Fruit fly (Drosophila melanogaster): ENCODE results near the gene Srrm1.

Srrm1 gene

dm6 chr3L:13015195-13015822 lies 21.3 kb upstream of the Srrm1 start, which contains the start of gene MICAL-like (continued):
- TF ChIP-seq oc (tag; optimal IDR thresholded peaks at IDR 0.05) (no peak), PHDP (tag; optimal IDR thresholded peaks at IDR 0.05) (no peak), CG10209 (GFP tag; optimal IDR thresholded peaks at IDR 0.05) (no peak), slp2 (GFP tag; optimal IDR thresholded peaks at IDR 0.05) (no peak), CG14050 (GFP tag; IDR thresholded peaks at IDR 0.05) (no peak), CG7357 (GFP tag; IDR thresholded peaks at IDR 0.05) (peak; percentile 78), CG34224 (GFP tag; IDR thresholded peaks at IDR 0.05; ENCODE audit: partially characterized antibody) (peak; percentile 79), crol (GFP tag; IDR thresholded peaks at IDR 0.05) (no peak), CG11695 (GFP tag; IDR thresholded peaks at IDR 0.05) (no peak), gsb-n (tag; optimal IDR thresholded peaks at IDR 0.05) (no peak), CG6254 (GFP tag; optimal IDR thresholded peaks at IDR 0.05) (no peak), HmgD (GFP tag; optimal IDR thresholded peaks at IDR 0.05) (no peak), grn (GFP tag; optimal IDR thresholded peaks at IDR 0.05) (peak; percentile 18), pnt (GFP tag; optimal IDR thresholded peaks at IDR 0.05) (peak; percentile 27), yki (optimal IDR thresholded peaks at IDR 0.05) (no peak), CG12744 (GFP tag; optimal IDR thresholded peaks at IDR 0.05) (no peak), CG12769 (tag; optimal IDR thresholded peaks at IDR 0.05) (no peak), Mrtf (GFP tag; IDR thresholded peaks at IDR 0.05) (no peak), gfzf (GFP tag; optimal IDR thresholded peaks at IDR 0.05) (no peak), kah (GFP tag; optimal IDR thresholded peaks at IDR 0.05) (no peak), shn (GFP tag; optimal IDR thresholded peaks at IDR 0.05) (no peak), CG11504 (tag; optimal IDR thresholded peaks at IDR 0.05) (no peak), pros (GFP tag; optimal IDR thresholded peaks at IDR 0.05) (no peak), CG10565 (GFP tag; optimal IDR thresholded peaks at IDR 0.05) (no peak), schlank (tag; optimal IDR thresholded peaks at IDR 0.05) (no peak), CG7372 (GFP tag; IDR thresholded peaks at IDR 0.05) (no peak; the same call in 1 of the 2 replicates), Fer3 (tag; optimal IDR thresholded peaks at IDR 0.05) (no peak), CG9727 (GFP tag; optimal IDR thresholded peaks at IDR 0.05) (no peak), cg (GFP tag; optimal IDR thresholded peaks at IDR 0.05) (no peak), Nf-YB (GFP tag; optimal IDR thresholded peaks at IDR 0.05) (no peak), CG11093 (GFP tag; IDR thresholded peaks at IDR 0.05) (no peak), eyg (GFP tag; optimal IDR thresholded peaks at IDR 0.05) (peak; percentile 0), tup (GFP tag; optimal IDR thresholded peaks at IDR 0.05) (no peak), psq (GFP tag; optimal IDR thresholded peaks at IDR 0.05) (no peak), MESR4 (GFP tag; optimal IDR thresholded peaks at IDR 0.05) (no peak), CG13424 (tag; optimal IDR thresholded peaks at IDR 0.05) (no peak), otp (GFP tag; IDR thresholded peaks at IDR 0.05) (peak; percentile 11; the same call in 1 of the 3 replicates), trem (tag; optimal IDR thresholded peaks at IDR 0.05) (peak; percentile 11), gcm (GFP tag; optimal IDR thresholded peaks at IDR 0.05) (no peak), slou (GFP tag; optimal IDR thresholded peaks at IDR 0.05) (no peak), sisA (GFP tag; IDR thresholded peaks at IDR 0.05) (peak; percentile 57; the same call in 1 of the 2 replicates), CG31224 (GFP tag; IDR thresholded peaks at IDR 0.05) (no peak), hkb (optimal IDR thresholded peaks at IDR 0.05) (no peak), hkb (GFP tag; IDR thresholded peaks at IDR 0.05) (peak; percentile 36; the same call in 1 of the 2 replicates), CG2678 (tag; optimal IDR thresholded peaks at IDR 0.05) (no peak), C15 (GFP tag; IDR thresholded peaks at IDR 0.05) (no peak), bsh (GFP tag; optimal IDR thresholded peaks at IDR 0.05) (peak in 1 of 2 experiments; percentile 28), CG17829 (tag; optimal IDR thresholded peaks at IDR 0.05) (no peak), stc (GFP tag; IDR thresholded peaks at IDR 0.05) (no peak), disco-r (GFP tag; optimal IDR thresholded peaks at IDR 0.05) (no peak), CG30403 (GFP tag; optimal IDR thresholded peaks at IDR 0.05) (no peak)
